Worm (Caenorhabditis elegans): Measurements from ENCODE around the gene oatr-1.

oatr-1 gene

DNA sequence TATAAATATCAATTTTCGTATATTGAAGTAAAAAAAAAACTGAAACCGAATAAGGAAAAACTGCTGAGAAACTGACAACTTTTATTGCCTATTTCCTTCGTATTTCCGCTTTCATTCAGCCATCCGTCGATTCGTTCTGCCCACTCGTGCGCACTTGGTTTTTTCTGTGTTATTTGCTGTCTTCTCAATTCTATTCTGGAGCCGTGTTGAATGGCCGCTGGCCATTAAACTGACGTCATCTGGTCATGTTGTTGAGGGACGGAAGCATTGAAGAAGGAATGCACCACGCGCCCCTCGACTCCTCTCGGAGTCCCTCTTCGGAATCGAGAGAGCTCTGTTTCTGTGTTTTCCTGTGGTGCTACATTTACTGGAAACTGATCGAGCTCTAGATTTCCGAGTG is 47.4 kb downstream of the oatr-1 start:
- TF ChIP-seq athp-1 (tag; optimal IDR thresholded peaks at IDR 0.05) (no peak), pha-4 (tag; optimal IDR thresholded peaks at IDR 0.05) (no peak), atf-7 (tag; optimal IDR thresholded peaks at IDR 0.05) (peak; percentile 75), tlf-1 (GFP tag; optimal IDR thresholded peaks at IDR 0.05) (no peak), lin-35 (GFP tag; optimal IDR thresholded peaks at IDR 0.05) (peak in 1 of 3 experiments; percentile 11), fkh-3 (tag; optimal IDR thresholded peaks at IDR 0.05) (no peak), F10E7.11 (tag; optimal IDR thresholded peaks at IDR 0.05) (peak; percentile 27), cebp-1 (GFP tag; IDR thresholded peaks at IDR 0.05) (no peak), cebp-1 (tag; optimal IDR thresholded peaks at IDR 0.05) (peak; percentile 30), madf-6 (GFP tag; IDR thresholded peaks at IDR 0.05) (peak; percentile 34; the same call in 1 of the 2 replicates), pbrm-1 (GFP tag; IDR thresholded peaks at IDR 0.05) (0 out of 2 replicates have a peak, but pooled peaks have one; percentile 15), attf-5 (GFP tag; optimal IDR thresholded peaks at IDR 0.05) (no peak), lin-40 (tag; optimal IDR thresholded peaks at IDR 0.05) (peak; percentile 26), nhr-179 (tag; optimal IDR thresholded peaks at IDR 0.05) (no peak), sea-2 (GFP tag; IDR thresholded peaks at IDR 0.05) (no peak), akir-1 (GFP tag; optimal IDR thresholded peaks at IDR 0.05) (no peak), ztf-6 (GFP tag; IDR thresholded peaks at IDR 0.05) (no peak), lsy-27 (tag; optimal IDR thresholded peaks at IDR 0.05; ENCODE audit: borderline replicate concordance, insufficient read depth) (no peak), T07F8.4 (tag; optimal IDR thresholded peaks at IDR 0.05) (no peak), zfh-2 (GFP tag; conservative IDR thresholded peaks at IDR 0.05) (peak; percentile 42; the same call in 1 of the 2 replicates), efl-1 (GFP tag; optimal IDR thresholded peaks at IDR 0.05) (no peak), hsf-1 (GFP tag; IDR thresholded peaks at IDR 0.05) (0 out of 2 replicates have a peak, but pooled peaks have one; percentile 38), ceh-27 (GFP tag; optimal IDR thresholded peaks at IDR 0.05) (peak; percentile 57), unc-130 (GFP tag; optimal IDR thresholded peaks at IDR 0.05) (no peak), chd-7 (tag; optimal IDR thresholded peaks at IDR 0.05) (peak; percentile 52), die-1 (tag; optimal IDR thresholded peaks at IDR 0.05) (no peak), D2030.7 (GFP tag; IDR thresholded peaks at IDR 0.05) (no peak), hmg-20 (GFP tag; IDR thresholded peaks at IDR 0.05) (no peak), hlh-12 (tag; optimal IDR thresholded peaks at IDR 0.05) (no peak)

DNA sequence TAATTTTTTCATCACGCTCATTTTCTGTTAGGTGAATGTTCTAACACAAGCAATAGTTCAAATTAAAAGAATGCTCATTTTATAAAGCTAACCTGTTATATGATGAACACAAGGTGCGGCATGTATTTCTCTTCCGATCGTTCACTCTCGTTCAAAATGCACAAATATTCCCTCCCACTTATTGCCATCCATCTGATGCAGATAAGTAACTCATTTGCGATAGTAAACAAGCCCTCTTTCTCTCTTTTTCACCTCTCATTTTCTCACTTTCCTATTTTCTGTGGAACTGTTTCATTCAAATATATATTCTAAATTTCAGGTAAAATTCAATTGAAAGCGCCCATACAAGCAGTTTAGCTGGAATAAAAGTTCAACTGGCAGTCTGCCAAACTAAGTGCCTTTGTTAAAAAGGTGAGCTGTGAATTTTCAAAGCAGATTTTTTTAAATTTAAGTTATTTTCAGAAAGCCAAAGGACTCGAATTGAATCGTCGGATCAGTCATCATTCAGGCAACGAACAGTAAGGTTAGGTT is 49.9 kb downstream of the oatr-1 start, which contains the start of the genes trmt-10C.2 and C56G2.22:
Gene trmt-10C.2 (plus strand): TSS at position 314 of the 531 bp plus-strand sequence.
Gene C56G2.22 (plus strand): TSS at position 481 of the 531 bp plus-strand sequence.
- TF ChIP-seq lin-26 (GFP tag; IDR thresholded peaks at IDR 0.05) (no peak), nhr-80 (tag; optimal IDR thresholded peaks at IDR 0.05) (peak; percentile 23), lir-1 (GFP tag; conservative IDR thresholded peaks at IDR 0.05) (no peak), egrh-3 (GFP tag; IDR thresholded peaks at IDR 0.05) (no peak), rpc-1 (optimal IDR thresholded peaks at IDR 0.05) (no peak), rpc-1 (tag; optimal IDR thresholded peaks at IDR 0.05) (no peak), mcd-1 (GFP tag; IDR thresholded peaks at IDR 0.05) (no peak), ama-1 (optimal IDR thresholded peaks at IDR 0.05) (no peak), ama-1 (GFP tag; optimal IDR thresholded peaks at IDR 0.05) (no peak), dpl-1 (GFP tag; optimal IDR thresholded peaks at IDR 0.05) (no peak), lin-54 (GFP tag; optimal IDR thresholded peaks at IDR 0.05) (no peak), attf-5 (GFP tag; optimal IDR thresholded peaks at IDR 0.05) (no peak), Y53G8AR.9 (GFP tag; conservative IDR thresholded peaks at IDR 0.05) (0 out of 2 replicates have a peak, but pooled peaks have one; percentile 49)
